Worm (Caenorhabditis elegans) whole organism, late embryonic: ENCODE data around the gene mpst-1.

Experiments
- dmd-4 ChIP-seq: sonication (generic microtip); optimal IDR thresholded peaks from 2 replicates; lab custom pipeline; 2016; ENCODE audit warnings: borderline replicate concordance, missing genetic modification characterization, missing compliant biosample characterization
- eyg-1 ChIP-seq: sonication (generic microtip); optimal IDR thresholded peaks from 2 replicates; lab custom pipeline; 2016; ENCODE audit warnings: missing genotype, missing genetic modification characterization, missing compliant biosample characterization
- hlh-6 ChIP-seq: sonication (generic microtip); optimal IDR thresholded peaks from 2 replicates; lab custom pipeline; 2016; ENCODE audit warnings: missing genotype, missing genetic modification characterization, missing compliant biosample characterization
- pha-4 ChIP-seq: fragments of 150-350 bp; optimal IDR thresholded peaks from 2 replicates; lab custom pipeline; 2018; ENCODE audit warnings: missing biosample characterization, missing genetic modification reagents, missing genetic modification characterization
- syd-9 ChIP-seq: sonication (generic microtip); optimal IDR thresholded peaks from 2 replicates; lab custom pipeline; 2016; ENCODE audit warnings: mild to moderate bottlenecking, missing genetic modification characterization, moderate library complexity, missing compliant biosample characterization
- unc-3 ChIP-seq, 2 experiments: fragments of 200-800 bp in 1 of 2; sonication (Bioruptor generic) in 1 of 2; sonication (generic microtip) in 1 of 2; conservative IDR thresholded peaks in 1 of 2; optimal IDR thresholded peaks in 1 of 2; 2 replicates each; pipeline versions ENCODE4 v1.3.6 to Lab custom; 2016 to 2022; ENCODE audit warnings: missing compliant biosample characterization in 2 of 2, missing genetic modification characterization in 2 of 2, missing genetic modification reagents in 1 of 2
- unc-42 ChIP-seq: sonication (generic microtip); optimal IDR thresholded peaks from 2 replicates; lab custom pipeline; 2016; ENCODE audit warnings: missing genotype, missing genetic modification characterization, missing compliant biosample characterization

ce11 chrV:11859082-11859858 is 32.4 kb upstream of the mpst-1 start:
- TF ChIP-seq hlh-6 = no peak
- TF ChIP-seq dmd-4 (tag; lab: Kevin White, UChicago) = no peak
- TF ChIP-seq unc-42 (tag; lab: Kevin White, UChicago) = no peak
- no peak for TF ChIP-seq eyg-1 (tag; lab: Kevin White, UChicago)
- no peak for TF ChIP-seq pha-4 (tag; lab: Kevin White, UChicago)
- no peak for TF ChIP-seq syd-9 (tag; lab: Kevin White, UChicago)
- no peak for TF ChIP-seq unc-3 (GFP tag; conservative IDR thresholded peaks at IDR 0.05; lab: Robert Waterston, UW)
- no peak for TF ChIP-seq unc-3 (tag; optimal IDR thresholded peaks at IDR 0.05; lab: Kevin White, UChicago)
